In genomic region chrIV:4755929-4756655, ce11 we compare ENCODE assay signal across 3 worm cellular contexts.
TF ChIP-seq lines count a peak whose summit lies in the region.

Gene fbxb-77, minus strand, starts transcription at chrIV:4756157.
Gene Y17G9B.11, plus strand, starts transcription at chrIV:4756605.

TF ChIP-seq in whole organism, L4 larva, 104 proteins besides CTCF, POLR2A, EP300 and RAD21:
- TF ChIP-seq nhr-48 (tag; optimal IDR thresholded peaks at IDR 0.05; lab: Kevin White, UChicago) (no peak), R02D3.7 (tag; optimal IDR thresholded peaks at IDR 0.05; lab: Kevin White, UChicago) (no peak), unc-62 (GFP tag; optimal IDR thresholded peaks at IDR 0.05 in 1 of 2; lab: Kevin White, UChicago) (peak in 1 of 2 experiments; percentile 32), unc-62 (tag; optimal IDR thresholded peaks at IDR 0.05; lab: Kevin White, UChicago) (no peak), aha-1 (tag; lab: Kevin White, UChicago) (peak; percentile 90)

TF ChIP-seq in whole organism, late embryonic, 69 proteins besides CTCF, POLR2A, EP300 and RAD21:
- no peak for TF ChIP-seq npax-4 (tag; optimal IDR thresholded peaks at IDR 0.05; lab: Kevin White, UChicago)
- TF ChIP-seq che-1 (tag; optimal IDR thresholded peaks at IDR 0.05; lab: Kevin White, UChicago), result no peak
- no peak for TF ChIP-seq ahr-1 (tag; optimal IDR thresholded peaks at IDR 0.05; lab: Kevin White, UChicago)
- TF ChIP-seq pqm-1 (tag; optimal IDR thresholded peaks at IDR 0.05; lab: Kevin White, UChicago), result no peak
- TF ChIP-seq hlh-13 (GFP tag; optimal IDR thresholded peaks at IDR 0.05; lab: Kevin White, UChicago), result no peak
- TF ChIP-seq ceh-6 (GFP tag; optimal IDR thresholded peaks at IDR 0.05; lab: Kevin White, UChicago), result no peak
- peak; percentile 61 for TF ChIP-seq ceh-34 (tag; optimal IDR thresholded peaks at IDR 0.05; lab: Kevin White, UChicago)
- TF ChIP-seq pag-3 (tag; optimal IDR thresholded peaks at IDR 0.05; lab: Kevin White, UChicago; ENCODE audit: borderline replicate concordance), result no peak
- no peak for TF ChIP-seq sdc-2 (tag; optimal IDR thresholded peaks at IDR 0.05; lab: Kevin White, UChicago)
- TF ChIP-seq pha-4 (tag; optimal IDR thresholded peaks at IDR 0.05; lab: Kevin White, UChicago), result no peak
- no peak for TF ChIP-seq ets-4 (tag; optimal IDR thresholded peaks at IDR 0.05; lab: Kevin White, UChicago)
- no peak for TF ChIP-seq ceh-9 (tag; optimal IDR thresholded peaks at IDR 0.05; lab: Kevin White, UChicago)
- TF ChIP-seq ref-2 (tag; optimal IDR thresholded peaks at IDR 0.05; lab: Kevin White, UChicago), result peak; percentile 34
- TF ChIP-seq ceh-48 (tag; optimal IDR thresholded peaks at IDR 0.05; lab: Kevin White, UChicago), result peak; percentile 44
- TF ChIP-seq eyg-1 (tag; optimal IDR thresholded peaks at IDR 0.05; lab: Kevin White, UChicago), result no peak

TF ChIP-seq in whole organism, mixed stage, embryonic, 35 proteins besides CTCF, POLR2A, EP300 and RAD21:
- no peak for TF ChIP-seq mep-1 (tag; optimal IDR thresholded peaks at IDR 0.05; lab: Kevin White, UChicago)
- TF ChIP-seq ceh-43 (GFP tag; optimal IDR thresholded peaks at IDR 0.05; lab: Kevin White, UChicago), result no peak
- TF ChIP-seq lin-32 (GFP tag; optimal IDR thresholded peaks at IDR 0.05; lab: Kevin White, UChicago), result no peak
- TF ChIP-seq unc-39 (tag; optimal IDR thresholded peaks at IDR 0.05; lab: Kevin White, UChicago), result no peak
- TF ChIP-seq M03D4.4 (tag; optimal IDR thresholded peaks at IDR 0.05; lab: Kevin White, UChicago), result no peak
- no peak for TF ChIP-seq elt-1 (tag; optimal IDR thresholded peaks at IDR 0.05; lab: Kevin White, UChicago; ENCODE audit: borderline replicate concordance, insufficient read depth)
- TF ChIP-seq mls-2 (tag; optimal IDR thresholded peaks at IDR 0.05; lab: Kevin White, UChicago), result peak; percentile 38
- no peak for TF ChIP-seq zip-8 (tag; optimal IDR thresholded peaks at IDR 0.05; lab: Kevin White, UChicago)
- no peak for TF ChIP-seq snpc-4 (tag; optimal IDR thresholded peaks at IDR 0.05; lab: Kevin White, UChicago)
- TF ChIP-seq cnd-1 (tag; optimal IDR thresholded peaks at IDR 0.05; lab: Kevin White, UChicago), result peak; percentile 71
- peak; percentile 10 for TF ChIP-seq ces-1 (GFP tag; optimal IDR thresholded peaks at IDR 0.05; lab: Kevin White, UChicago)
- no peak for TF ChIP-seq hlh-1 (tag; optimal IDR thresholded peaks at IDR 0.05; lab: Kevin White, UChicago)
- TF ChIP-seq nhr-2 (tag; optimal IDR thresholded peaks at IDR 0.05; lab: Kevin White, UChicago), result no peak
- TF ChIP-seq nhr-28 (tag; optimal IDR thresholded peaks at IDR 0.05; lab: Kevin White, UChicago), result no peak
- TF ChIP-seq lsy-2 (tag; optimal IDR thresholded peaks at IDR 0.05; lab: Kevin White, UChicago), result no peak
- TF ChIP-seq ztf-11 (tag; optimal IDR thresholded peaks at IDR 0.05; lab: Kevin White, UChicago), result no peak
- TF ChIP-seq unc-62 (GFP tag; optimal IDR thresholded peaks at IDR 0.05; lab: Kevin White, UChicago), result no peak
- TF ChIP-seq lin-13 (tag; optimal IDR thresholded peaks at IDR 0.05; lab: Kevin White, UChicago), result no peak
- TF ChIP-seq nhr-237 (tag; optimal IDR thresholded peaks at IDR 0.05; lab: Kevin White, UChicago), result no peak
- TF ChIP-seq unc-120 (tag; optimal IDR thresholded peaks at IDR 0.05; lab: Kevin White, UChicago; ENCODE audit: poor library complexity, severe bottlenecking), result no peak
- TF ChIP-seq pha-4 (tag; optimal IDR thresholded peaks at IDR 0.05; lab: Kevin White, UChicago), result no peak
